Worm (Caenorhabditis elegans): ENCODE results near the gene mxl-1.

DNA sequence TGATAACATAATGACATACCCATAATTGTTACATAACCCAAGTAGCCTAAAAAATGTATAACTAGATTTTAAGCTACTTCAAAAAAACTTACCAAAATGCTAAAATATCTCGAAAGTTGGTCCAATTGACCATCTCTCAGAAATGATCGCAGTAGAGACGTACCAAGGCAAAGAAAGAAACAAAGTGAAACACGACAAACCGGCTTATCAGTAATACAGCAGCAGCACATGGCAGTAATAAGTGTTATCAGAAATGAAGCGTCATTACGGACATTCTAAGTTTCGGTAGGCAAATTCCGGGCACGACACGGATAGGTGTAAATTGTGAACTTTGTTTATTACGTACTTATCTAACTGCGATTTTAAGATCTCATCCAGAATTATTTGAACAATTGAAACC lies 20.8 kb downstream of the mxl-1 start, which contains the start of gene cln-3.1:
- TF ChIP-seq elt-3 (tag; optimal IDR thresholded peaks at IDR 0.05) (no peak), ztf-11 (tag; optimal IDR thresholded peaks at IDR 0.05) (no peak), unc-62 (GFP tag; optimal IDR thresholded peaks at IDR 0.05) (no peak), nhr-12 (tag; optimal IDR thresholded peaks at IDR 0.05) (no peak), unc-39 (tag; optimal IDR thresholded peaks at IDR 0.05) (no peak), mab-5 (tag; optimal IDR thresholded peaks at IDR 0.05) (no peak), ces-1 (GFP tag; optimal IDR thresholded peaks at IDR 0.05) (no peak), lsy-2 (tag; optimal IDR thresholded peaks at IDR 0.05) (no peak), flh-1 (GFP tag; optimal IDR thresholded peaks at IDR 0.05) (no peak), elt-1 (tag; optimal IDR thresholded peaks at IDR 0.05; ENCODE audit: borderline replicate concordance, insufficient read depth) (no peak), lin-13 (tag; optimal IDR thresholded peaks at IDR 0.05) (no peak)
